Worm (Caenorhabditis elegans): ENCODE data around the gene lgc-25.

The lgc-25 gene

DNA sequence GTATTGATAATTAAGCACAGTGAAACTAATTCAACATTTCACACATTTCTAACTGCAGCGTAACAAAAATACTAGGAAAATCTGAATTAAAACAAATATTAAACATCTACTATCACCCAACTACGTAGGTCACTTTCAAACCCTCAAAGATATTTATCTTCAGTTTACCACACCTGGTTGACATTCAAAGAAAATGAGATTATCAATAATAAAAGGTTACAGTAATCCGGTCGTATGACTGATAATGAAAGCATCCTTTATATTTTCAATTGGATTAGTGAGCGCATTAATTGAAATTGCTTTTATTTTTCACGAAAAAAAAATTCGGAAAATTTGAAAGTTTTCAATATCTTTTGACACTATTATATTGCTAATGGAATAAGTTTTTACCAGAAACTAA lies 21.0 kb upstream of the lgc-25 start:
- TF ChIP-seq nhr-28 (tag; optimal IDR thresholded peaks at IDR 0.05) (no peak), spr-1 (tag; optimal IDR thresholded peaks at IDR 0.05) (no peak), dmd-9 (GFP tag; IDR thresholded peaks at IDR 0.05) (no peak), skn-1 (tag; optimal IDR thresholded peaks at IDR 0.05) (no peak), spr-3 (GFP tag; optimal IDR thresholded peaks at IDR 0.05) (no peak), nhr-10 (tag; optimal IDR thresholded peaks at IDR 0.05) (no peak), ceh-28 (tag; optimal IDR thresholded peaks at IDR 0.05) (no peak), snpc-4 (tag; optimal IDR thresholded peaks at IDR 0.05) (no peak), tag-97 (GFP tag; IDR thresholded peaks at IDR 0.05) (no peak), madf-5 (GFP tag; IDR thresholded peaks at IDR 0.05) (no peak), aha-1 (tag) (no peak), gei-8 (GFP tag; optimal IDR thresholded peaks at IDR 0.05) (no peak), R02D3.7 (tag; optimal IDR thresholded peaks at IDR 0.05) (no peak), lin-29 (GFP tag; IDR thresholded peaks at IDR 0.05) (no peak), snpc-1.2 (GFP tag; IDR thresholded peaks at IDR 0.05) (no peak), nhr-48 (tag; optimal IDR thresholded peaks at IDR 0.05) (no peak), Y5F2A.4 (GFP tag; optimal IDR thresholded peaks at IDR 0.05) (no peak), lin-1 (GFP tag; IDR thresholded peaks at IDR 0.05) (no peak), ztf-11 (tag; optimal IDR thresholded peaks at IDR 0.05) (no peak), sdz-12 (GFP tag; optimal IDR thresholded peaks at IDR 0.05) (no peak)

- TF ChIP-seq ZK337.2 (GFP tag; IDR thresholded peaks at IDR 0.05), result no peak
- TF ChIP-seq fkh-10 (GFP tag; optimal IDR thresholded peaks at IDR 0.05), result no peak
- TF ChIP-seq Y105C5A.15 (GFP tag; IDR thresholded peaks at IDR 0.05), result no peak
- TF ChIP-seq lir-3 (tag; optimal IDR thresholded peaks at IDR 0.05), result no peak
- TF ChIP-seq ceh-82 (tag; optimal IDR thresholded peaks at IDR 0.05), result no peak
- TF ChIP-seq ceh-28 (tag; optimal IDR thresholded peaks at IDR 0.05), result no peak
- no peak for TF ChIP-seq nhr-48 (tag; optimal IDR thresholded peaks at IDR 0.05)
- no peak for TF ChIP-seq ces-1 (GFP tag; optimal IDR thresholded peaks at IDR 0.05)
- no peak for TF ChIP-seq saeg-2 (GFP tag; IDR thresholded peaks at IDR 0.05)
- TF ChIP-seq snpc-1.2 (GFP tag; IDR thresholded peaks at IDR 0.05), result no peak
- TF ChIP-seq nhr-77 (tag; optimal IDR thresholded peaks at IDR 0.05), result no peak
Measured at ce11 chrX:14180151-14180550, 18.6 kb upstream of the lgc-25 start, which contains the start of gene C37E2.3. TSS of gene C37E2.3 (plus strand) at chrX:14180451.

DNA sequence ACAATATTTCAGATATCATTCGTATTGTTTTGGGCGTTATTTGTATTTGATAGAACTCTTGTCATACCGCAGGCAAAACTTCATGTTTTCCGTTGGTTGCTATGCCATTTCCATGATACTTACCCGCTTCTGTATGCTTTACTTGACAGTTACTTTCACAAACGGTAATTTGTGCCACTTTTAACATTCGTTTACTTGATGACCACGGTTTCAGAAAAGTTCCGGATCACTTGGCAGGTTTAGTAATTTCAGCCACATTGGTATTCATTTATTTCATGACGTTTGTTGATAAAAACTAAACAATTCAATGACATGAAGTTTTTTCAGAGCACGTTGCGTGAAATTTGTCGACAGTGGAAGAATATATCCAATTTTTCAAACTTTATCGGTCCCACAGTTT lies 18.0 kb upstream of the lgc-25 start:
- TF ChIP-seq spr-1 (tag; optimal IDR thresholded peaks at IDR 0.05), result no peak
- TF ChIP-seq aha-1 (tag), result peak; percentile 93

DNA sequence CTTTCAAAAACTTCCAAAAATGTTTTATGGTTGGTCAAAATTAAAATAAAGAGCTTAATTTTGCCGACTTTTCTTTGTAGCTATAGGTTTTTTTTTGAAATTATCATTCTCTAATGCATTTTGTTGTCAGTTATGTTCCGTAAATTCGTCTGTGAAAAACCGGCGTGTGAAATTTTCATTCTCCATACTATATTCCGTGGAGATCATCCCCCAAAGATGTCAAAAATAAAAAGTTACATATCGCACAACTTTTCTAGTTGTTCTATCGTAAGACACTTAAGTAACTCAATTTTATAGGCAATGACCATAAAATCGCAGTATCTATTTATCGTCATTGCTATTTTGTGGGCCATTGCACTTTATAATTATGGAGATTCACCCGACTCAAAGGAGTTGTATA lies 17.2 kb upstream of the lgc-25 start, which contains the start of gene C37E2.10:
C37E2.10 (plus strand) TSS at position 301 of the 400 bp plus-strand sequence.
- no peak for TF ChIP-seq Y5F2A.4 (GFP tag; optimal IDR thresholded peaks at IDR 0.05)
- no peak for TF ChIP-seq spr-1 (tag; optimal IDR thresholded peaks at IDR 0.05)
- no peak for TF ChIP-seq vab-7 (GFP tag; IDR thresholded peaks at IDR 0.05)
- no peak for TF ChIP-seq rbr-2 (tag; optimal IDR thresholded peaks at IDR 0.05)

DNA sequence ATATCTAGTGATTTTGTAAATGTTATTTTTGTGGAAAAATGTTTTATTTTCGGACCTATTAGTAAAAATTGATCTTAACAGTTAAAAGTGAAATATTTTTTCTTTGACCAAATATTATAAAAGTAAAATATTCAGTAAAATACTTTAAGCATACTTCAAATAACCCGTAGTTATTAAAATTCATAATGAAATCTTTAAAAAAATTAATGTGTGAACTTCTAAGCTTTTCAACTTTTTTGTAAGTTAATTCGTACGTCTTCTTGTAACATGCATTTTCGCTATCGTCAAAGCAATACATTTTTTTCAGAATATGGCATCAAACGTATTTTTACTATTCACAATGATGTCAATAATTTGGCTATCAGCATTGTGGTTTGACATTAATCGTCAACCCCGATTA lies 14.2 kb upstream of the lgc-25 start, which contains the start of gene C37E2.2:
C37E2.2 (plus strand) TSS at position 301 of the 400 bp plus-strand sequence.
- TF ChIP-seq nhr-42 (GFP tag; IDR thresholded peaks at IDR 0.05) (no peak), unc-62 (GFP tag; optimal IDR thresholded peaks at IDR 0.05 in 1 of 2) (peak in 1 of 2 experiments; percentile 41), unc-62 (tag; optimal IDR thresholded peaks at IDR 0.05) (no peak), daf-19 (GFP tag; conservative IDR thresholded peaks at IDR 0.05) (no peak), lin-38 (GFP tag; IDR thresholded peaks at IDR 0.05) (no peak), mxl-2 (GFP tag; conservative IDR thresholded peaks at IDR 0.05) (no peak)
